Fruit fly (Drosophila melanogaster): ENCODE measurements around the gene CG7573.

The CG7573 gene

DNA sequence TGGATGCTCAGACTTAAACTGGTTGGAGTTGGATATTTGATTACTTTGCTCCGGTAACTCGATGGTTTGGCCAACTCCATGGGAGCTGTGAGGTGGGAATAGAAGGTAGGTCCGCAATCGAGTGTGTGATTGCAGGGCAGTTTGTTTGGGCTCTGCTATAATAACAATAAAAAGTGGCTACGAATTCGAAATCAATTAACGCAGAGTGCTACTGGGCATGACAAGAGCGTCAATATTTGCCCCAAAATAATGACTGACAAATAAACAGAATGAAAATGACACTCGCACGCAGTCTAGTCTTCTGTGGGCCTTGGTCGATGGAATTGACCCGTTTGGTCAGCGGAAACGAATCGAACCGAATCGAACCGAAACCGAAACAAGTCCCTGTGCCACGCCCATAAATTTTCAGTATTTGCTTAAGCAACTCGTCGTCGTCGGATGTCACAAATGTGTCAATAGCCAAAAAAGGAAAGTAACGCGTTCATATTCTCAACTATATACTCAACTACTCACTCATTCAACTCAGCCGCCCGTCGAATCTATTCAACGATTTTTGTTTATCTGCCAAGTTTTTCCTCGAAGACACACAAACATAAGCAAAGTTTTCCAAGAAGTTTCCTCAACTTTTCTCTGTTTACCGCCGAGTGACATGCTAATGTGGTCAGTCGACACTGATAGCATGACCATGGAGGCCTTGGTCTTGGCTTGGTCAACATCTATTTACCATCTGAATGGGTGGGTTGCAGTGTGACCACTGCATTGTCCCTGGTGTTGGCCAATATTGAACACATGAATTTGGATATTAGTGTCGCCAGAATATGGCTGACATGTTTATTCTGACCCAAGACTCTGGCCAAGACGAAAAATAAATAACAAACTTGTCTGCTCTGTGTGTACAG lies 44.1 kb downstream of the CG7573 start (continued):
- TF ChIP-seq CG13775 (GFP tag; optimal IDR thresholded peaks at IDR 0.05) (no peak), fru (optimal IDR thresholded peaks at IDR 0.05) (no peak), CG12071 (GFP tag; optimal IDR thresholded peaks at IDR 0.05) (peak; percentile 25), kni (GFP tag; optimal IDR thresholded peaks at IDR 0.05) (peak; percentile 86), pan (optimal IDR thresholded peaks at IDR 0.05) (no peak), pan (GFP tag; optimal IDR thresholded peaks at IDR 0.05 in 1 of 2, IDR thresholded peaks at IDR 0.05 in 1 of 2) (peak in 1 of 2 experiments; percentile 21), ac (GFP tag; optimal IDR thresholded peaks at IDR 0.05) (peak; percentile 29), zfh2 (GFP tag; optimal IDR thresholded peaks at IDR 0.05) (no peak), Sox102F (GFP tag; optimal IDR thresholded peaks at IDR 0.05) (peak; percentile 7), BtbVII (GFP tag; optimal IDR thresholded peaks at IDR 0.05) (peak; percentile 3), usp (GFP tag; optimal IDR thresholded peaks at IDR 0.05) (no peak), Stat92E (GFP tag; optimal IDR thresholded peaks at IDR 0.05) (peak in 1 of 3 experiments; percentile 83), Awh (GFP tag; IDR thresholded peaks at IDR 0.05) (peak; percentile 68; the same call in 1 of the 2 replicates), dimm (GFP tag; IDR thresholded peaks at IDR 0.05) (no peak), MTF-1 (GFP tag; optimal IDR thresholded peaks at IDR 0.05; ENCODE audit: borderline replicate concordance) (peak; percentile 18), mld (GFP tag; IDR thresholded peaks at IDR 0.05; ENCODE audit: partially characterized antibody) (no peak), CG1603 (tag; optimal IDR thresholded peaks at IDR 0.05) (peak; percentile 38), CG4707 (GFP tag; optimal IDR thresholded peaks at IDR 0.05) (peak; percentile 12), CG5180 (GFP tag; optimal IDR thresholded peaks at IDR 0.05) (peak; percentile 36), CG10267 (tag; optimal IDR thresholded peaks at IDR 0.05) (no peak), ken (GFP tag; IDR thresholded peaks at IDR 0.05) (peak; percentile 41; the same call in 1 of the 3 replicates), vvl (GFP tag; IDR thresholded peaks at IDR 0.05) (peak; percentile 39), disco-r (GFP tag; optimal IDR thresholded peaks at IDR 0.05) (peak; percentile 8), Lhr (GFP tag; optimal IDR thresholded peaks at IDR 0.05) (no peak), CG8359 (GFP tag; optimal IDR thresholded peaks at IDR 0.05; ENCODE audit: borderline replicate concordance) (peak; percentile 36), Hr3 (GFP tag; optimal IDR thresholded peaks at IDR 0.05) (no peak), CG10654 (GFP tag; optimal IDR thresholded peaks at IDR 0.05) (no peak), CG15601 (tag; optimal IDR thresholded peaks at IDR 0.05) (peak; percentile 38), CG17186 (GFP tag; optimal IDR thresholded peaks at IDR 0.05) (peak; percentile 10), CG3281 (GFP tag; optimal IDR thresholded peaks at IDR 0.05) (peak; percentile 12), wek (GFP tag; optimal IDR thresholded peaks at IDR 0.05) (peak; percentile 53), dysf (GFP tag; IDR thresholded peaks at IDR 0.05) (0 out of 3 replicates have a peak, but pooled peaks have one; percentile 5), CG15073 (GFP tag; optimal IDR thresholded peaks at IDR 0.05) (no peak), CG5245 (GFP tag; optimal IDR thresholded peaks at IDR 0.05) (no peak), Dbx (GFP tag; IDR thresholded peaks at IDR 0.05) (0 out of 3 replicates have a peak, but pooled peaks have one; percentile 36), gem (tag; optimal IDR thresholded peaks at IDR 0.05) (peak; percentile 0), E2f2 (GFP tag; IDR thresholded peaks at IDR 0.05) (0 out of 2 replicates have a peak, but pooled peaks have one; percentile 14), fd3F (GFP tag; optimal IDR thresholded peaks at IDR 0.05) (no peak), CG8290 (GFP tag; optimal IDR thresholded peaks at IDR 0.05) (no peak), CG8290 (tag; optimal IDR thresholded peaks at IDR 0.05) (peak in 1 of 2 experiments; percentile 35), CG18262 (tag; optimal IDR thresholded peaks at IDR 0.05) (peak; percentile 14), CG33557 (GFP tag; optimal IDR thresholded peaks at IDR 0.05) (peak; percentile 53), CG1233 (GFP tag; optimal IDR thresholded peaks at IDR 0.05) (peak; percentile 3), CG11723 (GFP tag; optimal IDR thresholded peaks at IDR 0.05) (peak; percentile 13), CG6689 (GFP tag; IDR thresholded peaks at IDR 0.05) (no peak), CG8765 (GFP tag; IDR thresholded peaks at IDR 0.05) (no peak), NK7.1 (GFP tag; optimal IDR thresholded peaks at IDR 0.05) (peak; percentile 5), CG3726 (GFP tag; IDR thresholded peaks at IDR 0.05) (0 out of 3 replicates have a peak, but pooled peaks have one; percentile 47)

Measured in whole organism, embryonic.